Worm (Caenorhabditis elegans) whole organism, mixed stage, embryonic: ENCODE results near the gene egl-44.

Source experiments
- M03D4.4 ChIP-seq: sonication (generic microtip); optimal IDR thresholded peaks from 2 replicates; lab custom pipeline; 2017; ENCODE audit warnings: mild to moderate bottlenecking, missing genetic modification characterization, missing compliant biosample characterization
- elt-1 ChIP-seq: sonication (generic microtip); optimal IDR thresholded peaks from 2 replicates; lab custom pipeline; 2017; ENCODE audit warnings: missing genetic modification characterization, mild to moderate bottlenecking, missing compliant biosample characterization, antibody characterized with exemption, moderate library complexity, borderline replicate concordance; ENCODE audit not compliant: insufficient read depth
- nhr-2 ChIP-seq: fragments of 150-350 bp; optimal IDR thresholded peaks from 2 replicates; lab custom pipeline; 2014; ENCODE audit warnings: missing biosample characterization, missing genetic modification characterization
- nhr-28 ChIP-seq: fragments of 150-350 bp; optimal IDR thresholded peaks from 2 replicates; lab custom pipeline; 2014; ENCODE audit warnings: missing biosample characterization, missing genetic modification characterization
- snpc-4 ChIP-seq: fragments of 150-350 bp; optimal IDR thresholded peaks from 2 replicates; lab custom pipeline; 2014; ENCODE audit warnings: missing biosample characterization, missing genetic modification characterization
- sptf-1 ChIP-seq: sonication (generic microtip); optimal IDR thresholded peaks from 2 replicates; lab custom pipeline; 2017; ENCODE audit warnings: mild to moderate bottlenecking, missing genetic modification characterization, moderate library complexity, missing compliant biosample characterization
- unc-62 ChIP-seq: fragments of 150-350 bp; optimal IDR thresholded peaks from 2 replicates; lab custom pipeline; 2014; ENCODE audit warnings: missing biosample characterization, missing genetic modification reagents, missing genetic modification characterization
- ztf-11 ChIP-seq: fragments of 150-350 bp; optimal IDR thresholded peaks from 2 replicates; lab custom pipeline; 2014; ENCODE audit warnings: missing biosample characterization, missing genetic modification characterization

DNA sequence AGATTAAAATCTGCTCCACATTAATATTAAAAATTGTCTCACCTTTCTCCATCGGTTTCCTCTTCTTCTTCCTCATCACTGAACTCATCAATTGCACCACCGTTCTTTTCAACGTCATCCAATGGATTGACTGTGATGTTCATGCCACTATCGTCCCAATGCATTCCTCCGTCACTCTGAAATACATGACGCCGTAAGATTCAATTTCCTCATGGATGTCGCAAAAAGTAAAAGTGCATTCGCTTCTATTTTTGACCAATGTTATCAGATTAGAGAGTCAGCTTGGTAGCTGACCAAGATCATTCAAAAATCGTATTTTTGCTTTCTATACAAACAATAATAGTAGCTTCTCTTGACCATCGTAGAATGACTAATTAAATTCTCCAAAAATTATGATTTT, 17.8 kb downstream of the egl-44 start:
- TF ChIP-seq nhr-28 (tag; lab: Kevin White, UChicago) (no peak), sptf-1 (tag; lab: Kevin White, UChicago) (no peak), nhr-2 (tag; lab: Kevin White, UChicago) (no peak), snpc-4 (tag; lab: Kevin White, UChicago) (no peak), ztf-11 (no peak), M03D4.4 (tag; lab: Kevin White, UChicago) (no peak), unc-62 (GFP tag; lab: Kevin White, UChicago) (no peak), elt-1 (tag; lab: Kevin White, UChicago) (no peak)
